Worm (Caenorhabditis elegans) whole organism, L4/young adult: ENCODE data around the gene nfi-1.

Source experiments
- dao-5 ChIP-seq: sonication (generic microtip); optimal IDR thresholded peaks from 2 replicates; lab custom pipeline; 2016; ENCODE audit warnings: missing genotype, missing genetic modification characterization, moderate library complexity, missing compliant biosample characterization
- him-1 ChIP-seq: sonication (generic microtip); optimal IDR thresholded peaks from 2 replicates; lab custom pipeline; 2016; ENCODE audit warnings: missing genotype, missing genetic modification reagents, missing genetic modification characterization, missing compliant biosample characterization

DNA sequence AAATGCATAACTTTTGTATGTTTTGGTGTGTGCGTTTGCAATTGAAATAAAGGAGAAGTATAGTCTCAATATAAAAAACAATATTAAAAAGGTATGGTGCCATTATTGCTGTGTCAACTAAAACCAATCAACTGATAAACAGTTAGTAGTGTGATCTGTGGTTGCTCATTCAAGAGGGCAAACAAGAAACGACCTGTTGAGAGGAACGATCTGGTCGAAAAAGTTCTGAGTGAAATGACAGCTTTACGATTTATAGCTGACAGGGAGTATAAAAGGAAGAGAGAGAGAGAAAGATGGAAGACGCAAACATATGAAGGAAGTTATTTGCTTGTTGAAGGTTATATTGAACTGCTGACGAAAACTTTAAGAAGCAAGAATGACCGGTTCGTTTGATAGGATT lies 20.0 kb downstream of the nfi-1 start:
- TF ChIP-seq dao-5 (tag; lab: Kevin White, UChicago), result no peak
- TF ChIP-seq him-1 (tag; lab: Kevin White, UChicago), result no peak
